Worm (Caenorhabditis elegans): ENCODE data around the gene F47B8.4.

DNA sequence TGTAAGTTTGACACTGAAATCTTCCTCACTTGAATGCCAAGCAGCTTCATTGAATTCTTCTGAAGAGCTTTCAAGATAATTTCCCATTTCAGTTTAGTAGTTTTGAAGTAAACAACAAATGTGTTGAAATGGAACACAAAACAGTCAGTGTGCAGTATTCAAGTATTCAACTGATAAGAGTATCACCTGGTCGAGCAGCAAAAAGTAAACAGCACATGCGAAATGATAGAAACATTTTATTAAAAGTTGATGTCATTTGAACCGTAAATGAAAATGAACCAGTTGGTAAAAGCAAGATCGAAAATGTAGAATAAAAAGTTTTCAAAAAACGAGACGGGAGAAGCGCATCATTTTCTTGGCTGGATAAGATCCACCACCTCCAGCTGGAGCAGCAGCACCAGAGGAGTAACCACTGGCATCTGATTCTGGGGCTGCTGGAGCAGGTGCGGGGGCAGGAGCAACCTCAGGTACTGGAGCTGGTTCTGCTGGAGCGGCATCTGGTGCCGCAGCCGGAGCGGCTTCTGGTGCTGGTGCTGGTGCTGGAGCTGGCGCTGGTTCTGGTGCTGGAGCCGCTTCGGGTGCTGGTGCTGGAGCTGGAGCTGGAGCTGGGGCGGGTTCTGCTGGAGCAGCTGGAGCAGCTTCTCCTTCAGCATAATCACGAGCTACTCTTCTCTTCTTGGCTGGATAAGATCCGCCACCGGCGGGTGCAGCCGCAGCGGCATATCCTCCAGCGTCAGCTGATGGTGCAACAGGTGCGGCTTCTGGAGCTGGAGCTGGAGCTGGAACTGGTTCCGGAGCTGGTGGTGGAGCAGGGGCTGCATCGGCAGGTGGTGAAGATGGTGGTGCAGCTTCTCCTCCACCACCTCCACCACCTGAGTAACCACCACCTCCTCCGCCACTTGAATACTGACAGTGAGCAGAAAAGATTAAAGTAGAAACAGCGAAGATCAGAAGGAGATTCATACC lies at the start of gene F47B8.4, which contains the start of gene F47B8.18:
- TF ChIP-seq blmp-1 (tag; optimal IDR thresholded peaks at IDR 0.05) (no peak), nhr-237 (tag; optimal IDR thresholded peaks at IDR 0.05) (no peak), unc-62 (GFP tag; optimal IDR thresholded peaks at IDR 0.05) (no peak), ceh-39 (tag; optimal IDR thresholded peaks at IDR 0.05) (no peak), nhr-76 (tag; optimal IDR thresholded peaks at IDR 0.05) (no peak), pha-4 (tag; optimal IDR thresholded peaks at IDR 0.05) (no peak), lin-13 (tag; optimal IDR thresholded peaks at IDR 0.05) (no peak), hlh-1 (tag; optimal IDR thresholded peaks at IDR 0.05) (no peak), lsy-2 (tag; optimal IDR thresholded peaks at IDR 0.05) (no peak), snpc-4 (tag; optimal IDR thresholded peaks at IDR 0.05) (no peak), ztf-11 (tag; optimal IDR thresholded peaks at IDR 0.05) (no peak), ceh-83 (GFP tag; optimal IDR thresholded peaks at IDR 0.05) (no peak), ceh-43 (GFP tag; optimal IDR thresholded peaks at IDR 0.05) (no peak)

Data from whole organism, mixed stage, embryonic.